Worm (Caenorhabditis elegans): ENCODE data around the gene F34D10.4.

F34D10.4 gene

ce11 chrIII:3735509-3736255 lies 720 bp upstream of the F34D10.4 start:
- TF ChIP-seq unc-3 (GFP tag; conservative IDR thresholded peaks at IDR 0.05), result no peak
- TF ChIP-seq unc-3 (tag; optimal IDR thresholded peaks at IDR 0.05), result no peak
- peak; percentile 69 for TF ChIP-seq hlh-30 (tag; optimal IDR thresholded peaks at IDR 0.05; ENCODE audit: insufficient read depth)
- peak; percentile 6 for TF ChIP-seq ceh-31 (tag; optimal IDR thresholded peaks at IDR 0.05)
- TF ChIP-seq hlh-15 (tag; optimal IDR thresholded peaks at IDR 0.05), result no peak

DNA sequence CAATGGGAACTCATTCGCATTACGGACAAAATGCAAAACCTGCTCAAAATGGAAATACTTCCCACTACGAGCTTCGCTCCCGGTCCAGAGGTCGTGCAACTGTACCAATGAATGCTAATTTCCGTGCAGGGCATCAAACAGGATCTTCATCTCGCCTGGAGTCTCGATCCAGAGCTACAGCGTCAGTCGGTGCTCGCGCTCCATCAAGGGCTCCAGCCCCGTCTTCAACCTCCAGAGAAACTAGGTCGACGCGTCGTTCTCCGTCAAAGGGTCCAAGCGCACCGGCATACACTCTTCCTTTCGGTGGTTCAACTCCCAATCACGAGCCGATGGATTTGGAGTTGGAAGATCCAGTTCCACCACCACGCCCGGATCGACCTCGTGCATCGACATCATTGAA lies 1.3 kb downstream of the F34D10.4 start:
- no peak for TF ChIP-seq ceh-19 (GFP tag; optimal IDR thresholded peaks at IDR 0.05)

DNA sequence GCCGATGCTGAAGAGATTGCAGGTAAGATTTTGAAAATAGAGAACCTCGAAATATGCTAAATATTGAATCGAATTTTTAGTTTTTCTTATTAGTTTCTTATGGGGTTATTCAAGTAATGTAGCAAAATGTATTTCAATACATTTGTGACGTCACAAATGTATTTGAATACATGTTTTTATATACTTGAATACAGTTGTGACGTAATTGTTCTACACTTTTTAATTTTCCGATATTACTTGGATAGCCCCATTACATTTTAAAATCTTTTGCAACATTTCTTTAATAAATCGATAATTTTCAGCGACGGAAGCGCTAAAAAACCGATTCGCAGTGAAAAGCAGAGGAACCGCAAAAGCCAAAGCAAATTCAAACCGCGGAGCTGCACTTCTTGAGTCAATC lies 1.9 kb downstream of the F34D10.4 start:
- TF ChIP-seq K09A11.1 (tag; optimal IDR thresholded peaks at IDR 0.05; ENCODE audit: insufficient read depth), result no peak
- no peak for TF ChIP-seq tbx-7 (tag; optimal IDR thresholded peaks at IDR 0.05)
- no peak for TF ChIP-seq zip-5 (tag; optimal IDR thresholded peaks at IDR 0.05)
- TF ChIP-seq eyg-1 (tag; optimal IDR thresholded peaks at IDR 0.05), result no peak
- no peak for TF ChIP-seq Y22D7AL.16 (tag; optimal IDR thresholded peaks at IDR 0.05)
- no peak for TF ChIP-seq odd-2 (tag; optimal IDR thresholded peaks at IDR 0.05)
- TF ChIP-seq pat-9 (tag; optimal IDR thresholded peaks at IDR 0.05), result no peak
- no peak for TF ChIP-seq hlh-30 (tag; optimal IDR thresholded peaks at IDR 0.05; ENCODE audit: insufficient read depth)
- no peak for TF ChIP-seq ceh-34 (tag; optimal IDR thresholded peaks at IDR 0.05)
- TF ChIP-seq ref-2 (tag; optimal IDR thresholded peaks at IDR 0.05), result no peak
- no peak for TF ChIP-seq pha-2 (tag; optimal IDR thresholded peaks at IDR 0.05)
- no peak for TF ChIP-seq che-1 (tag; optimal IDR thresholded peaks at IDR 0.05)
- no peak for TF ChIP-seq fax-1 (tag; optimal IDR thresholded peaks at IDR 0.05)

DNA sequence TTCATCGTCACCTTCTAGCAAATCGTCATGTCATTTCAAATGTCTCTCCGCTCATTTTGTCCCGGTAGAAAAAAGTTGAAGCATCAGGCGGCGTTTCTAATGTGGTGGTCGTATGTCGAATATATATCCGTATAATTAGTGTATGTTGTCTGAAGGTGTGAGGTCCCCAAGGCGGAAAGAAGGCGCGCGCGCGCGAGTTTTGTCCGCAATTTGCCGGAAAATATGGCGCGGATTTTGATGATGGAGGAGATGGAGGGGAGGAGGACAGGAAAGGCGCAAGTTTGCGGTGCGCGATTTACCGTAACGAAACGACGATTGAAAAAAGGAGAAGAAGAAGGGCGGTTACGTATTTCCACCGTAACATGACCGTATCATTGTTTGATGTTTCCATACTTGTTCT lies 5.7 kb downstream of the F34D10.4 start:
- TF ChIP-seq fax-1 (tag; optimal IDR thresholded peaks at IDR 0.05), result no peak
- no peak for TF ChIP-seq C38D4.7 (GFP tag; optimal IDR thresholded peaks at IDR 0.05)
- no peak for TF ChIP-seq tbx-7 (tag; optimal IDR thresholded peaks at IDR 0.05)
- no peak for TF ChIP-seq hlh-30 (tag; optimal IDR thresholded peaks at IDR 0.05; ENCODE audit: insufficient read depth)
- TF ChIP-seq ttx-3 (tag; optimal IDR thresholded peaks at IDR 0.05), result no peak
- no peak for TF ChIP-seq sdc-2 (tag; optimal IDR thresholded peaks at IDR 0.05)
- no peak for TF ChIP-seq ceh-31 (tag; optimal IDR thresholded peaks at IDR 0.05)

ce11 chrIII:3743367-3743766 lies 7.0 kb downstream of the F34D10.4 start:
- TF ChIP-seq nhr-232 (tag; optimal IDR thresholded peaks at IDR 0.05) (no peak), elt-2 (tag; optimal IDR thresholded peaks at IDR 0.05) (peak; percentile 91)

- no peak for TF ChIP-seq nfya-1 (tag; optimal IDR thresholded peaks at IDR 0.05)
- no peak for TF ChIP-seq ahr-1 (tag; optimal IDR thresholded peaks at IDR 0.05)
- no peak for TF ChIP-seq tbx-7 (tag; optimal IDR thresholded peaks at IDR 0.05)
- no peak for TF ChIP-seq ceh-14 (tag; optimal IDR thresholded peaks at IDR 0.05)
- TF ChIP-seq pha-4 (tag; optimal IDR thresholded peaks at IDR 0.05), result no peak
Measured at ce11 chrIII:3745138-3745537, 8.7 kb downstream of the F34D10.4 start, which contains the start of gene lin-48. TSS of gene lin-48 (plus strand) at chrIII:3745438.

DNA sequence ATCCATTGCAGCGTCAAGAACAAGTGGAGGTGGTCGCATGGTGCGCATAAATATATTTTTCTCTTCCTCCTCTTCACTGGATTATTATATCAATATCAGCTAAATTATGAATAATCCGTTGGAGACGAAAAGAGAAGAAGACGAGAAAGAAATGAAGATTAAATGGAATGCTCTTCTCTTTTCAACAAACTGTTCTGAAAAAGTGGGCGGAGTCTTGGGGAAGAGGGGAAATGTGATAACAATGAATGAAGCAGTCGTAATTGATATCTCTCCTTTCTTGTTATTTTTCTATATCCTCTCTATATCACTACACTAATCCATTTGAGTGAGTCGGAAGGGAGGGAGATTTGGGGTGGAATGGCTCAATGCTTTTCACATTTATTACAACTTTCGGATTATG lies 22.9 kb downstream of the F34D10.4 start, which contains the start of gene arcp-1:
TSS of gene arcp-1 (minus strand) at position 101 of the 400 bp plus-strand sequence.
- no peak for TF ChIP-seq pha-4 (tag; optimal IDR thresholded peaks at IDR 0.05)
- no peak for TF ChIP-seq ceh-14 (tag; optimal IDR thresholded peaks at IDR 0.05)
- TF ChIP-seq ceh-31 (tag; optimal IDR thresholded peaks at IDR 0.05), result no peak
- TF ChIP-seq pat-9 (tag; optimal IDR thresholded peaks at IDR 0.05), result no peak
- TF ChIP-seq nfya-1 (tag; optimal IDR thresholded peaks at IDR 0.05), result no peak
- TF ChIP-seq madf-2 (tag; optimal IDR thresholded peaks at IDR 0.05), result no peak
- TF ChIP-seq dmd-4 (tag; optimal IDR thresholded peaks at IDR 0.05; ENCODE audit: borderline replicate concordance), result no peak
- TF ChIP-seq C38D4.7 (GFP tag; optimal IDR thresholded peaks at IDR 0.05), result no peak
- no peak for TF ChIP-seq C08G9.2 (tag; optimal IDR thresholded peaks at IDR 0.05)
- TF ChIP-seq hlh-13 (GFP tag; optimal IDR thresholded peaks at IDR 0.05), result no peak
- TF ChIP-seq sox-4 (tag; optimal IDR thresholded peaks at IDR 0.05), result no peak
- TF ChIP-seq T23F11.4 (GFP tag; optimal IDR thresholded peaks at IDR 0.05), result no peak
- TF ChIP-seq ceh-34 (tag; optimal IDR thresholded peaks at IDR 0.05), result no peak

Measured in whole organism, late embryonic.